Worm (Caenorhabditis elegans): ENCODE data around the gene sru-23.

ce11 chrV:16015652-16016051, 43.3 kb upstream of the sru-23 start, which contains the start of gene str-232:
- TF ChIP-seq nhr-237 (tag; optimal IDR thresholded peaks at IDR 0.05) (no peak), ZK546.5 (tag; optimal IDR thresholded peaks at IDR 0.05) (no peak), nhr-41 (GFP tag; IDR thresholded peaks at IDR 0.05) (no peak), R02D3.7 (tag; optimal IDR thresholded peaks at IDR 0.05) (no peak), dve-1 (tag; optimal IDR thresholded peaks at IDR 0.05; ENCODE audit: insufficient read depth) (no peak), ZK337.2 (GFP tag; IDR thresholded peaks at IDR 0.05) (no peak), egl-27 (tag; optimal IDR thresholded peaks at IDR 0.05) (no peak), nhr-11 (tag; optimal IDR thresholded peaks at IDR 0.05) (no peak), pha-4 (GFP tag; IDR thresholded peaks at IDR 0.05) (no peak), pha-4 (tag; optimal IDR thresholded peaks at IDR 0.05) (no peak), zfp-2 (tag; optimal IDR thresholded peaks at IDR 0.05) (no peak)
